5 worm cellular contexts compared by ENCODE assay signal in genomic region chrX:13875913-13876312, ce11.
TF ChIP-seq lines count a peak whose summit lies in the region.

No protein-coding gene starts in this region.

TF ChIP-seq in whole organism, L1 larva, 84 proteins besides CTCF, POLR2A, EP300 and RAD21:
- TF ChIP-seq vab-15 (tag; optimal IDR thresholded peaks at IDR 0.05; lab: Kevin White, UChicago): no peak
- peak; percentile 55 for TF ChIP-seq lin-14 (GFP tag; optimal IDR thresholded peaks at IDR 0.05; lab: Kevin White, UChicago)

TF ChIP-seq in whole organism, L3 larva, 47 proteins besides CTCF, POLR2A, EP300 and RAD21:
- TF ChIP-seq lin-15B (tag; optimal IDR thresholded peaks at IDR 0.05; lab: Kevin White, UChicago) (no peak), unc-39 (tag; optimal IDR thresholded peaks at IDR 0.05; lab: Kevin White, UChicago) (peak; percentile 9), nhr-11 (tag; optimal IDR thresholded peaks at IDR 0.05; lab: Kevin White, UChicago) (no peak)

TF ChIP-seq in whole organism, L4 larva, 104 proteins besides CTCF, POLR2A, EP300 and RAD21:
- TF ChIP-seq ztf-7 (tag; optimal IDR thresholded peaks at IDR 0.05; lab: Kevin White, UChicago) (no peak), T20F7.1 (GFP tag; optimal IDR thresholded peaks at IDR 0.05; lab: Kevin White, UChicago) (no peak), ces-1 (GFP tag; optimal IDR thresholded peaks at IDR 0.05; lab: Kevin White, UChicago) (peak; percentile 43), unc-62 (GFP tag; optimal IDR thresholded peaks at IDR 0.05 in 1 of 2; lab: Kevin White, UChicago) (peak in 1 of 2 experiments; percentile 47), unc-62 (tag; optimal IDR thresholded peaks at IDR 0.05; lab: Kevin White, UChicago) (no peak), lin-15B (tag; optimal IDR thresholded peaks at IDR 0.05; lab: Kevin White, UChicago) (no peak)
TF ChIP-seq in whole organism, L4 larva: peak in this region for 2.

TF ChIP-seq in whole organism, late embryonic, 69 proteins besides CTCF, POLR2A, EP300 and RAD21:
- TF ChIP-seq pax-1 (tag; optimal IDR thresholded peaks at IDR 0.05; lab: Kevin White, UChicago) (no peak), unc-42 (tag; optimal IDR thresholded peaks at IDR 0.05; lab: Kevin White, UChicago) (peak; percentile 92), ceh-31 (tag; optimal IDR thresholded peaks at IDR 0.05; lab: Kevin White, UChicago) (peak; percentile 5)

TF ChIP-seq in whole organism, mixed stage, embryonic, 35 proteins besides CTCF, POLR2A, EP300 and RAD21:
- TF ChIP-seq ces-1 (GFP tag; optimal IDR thresholded peaks at IDR 0.05; lab: Kevin White, UChicago) (peak; percentile 87), lin-32 (GFP tag; optimal IDR thresholded peaks at IDR 0.05; lab: Kevin White, UChicago) (no peak)

Comparison
In these comparisons a context has a peak if more than half of its experiments do, and no peak if none do; other contexts are left out.
1. Of the 29 proteins assayed by ChIP-seq in both whole organism, L4 larva and whole organism, L1 larva: peak only in whole organism, L4 larva: ces-1; only in whole organism, L1 larva: none; in both: none; in neither: 27; mixed calls (peak in some experiments, not most) for 1.